Fruit fly (Drosophila melanogaster): ENCODE results near the gene Daxx.
A peak's percentile ranks its signal among the peaks of the same experiment; 100 is the strongest.

The Daxx gene

DNA sequence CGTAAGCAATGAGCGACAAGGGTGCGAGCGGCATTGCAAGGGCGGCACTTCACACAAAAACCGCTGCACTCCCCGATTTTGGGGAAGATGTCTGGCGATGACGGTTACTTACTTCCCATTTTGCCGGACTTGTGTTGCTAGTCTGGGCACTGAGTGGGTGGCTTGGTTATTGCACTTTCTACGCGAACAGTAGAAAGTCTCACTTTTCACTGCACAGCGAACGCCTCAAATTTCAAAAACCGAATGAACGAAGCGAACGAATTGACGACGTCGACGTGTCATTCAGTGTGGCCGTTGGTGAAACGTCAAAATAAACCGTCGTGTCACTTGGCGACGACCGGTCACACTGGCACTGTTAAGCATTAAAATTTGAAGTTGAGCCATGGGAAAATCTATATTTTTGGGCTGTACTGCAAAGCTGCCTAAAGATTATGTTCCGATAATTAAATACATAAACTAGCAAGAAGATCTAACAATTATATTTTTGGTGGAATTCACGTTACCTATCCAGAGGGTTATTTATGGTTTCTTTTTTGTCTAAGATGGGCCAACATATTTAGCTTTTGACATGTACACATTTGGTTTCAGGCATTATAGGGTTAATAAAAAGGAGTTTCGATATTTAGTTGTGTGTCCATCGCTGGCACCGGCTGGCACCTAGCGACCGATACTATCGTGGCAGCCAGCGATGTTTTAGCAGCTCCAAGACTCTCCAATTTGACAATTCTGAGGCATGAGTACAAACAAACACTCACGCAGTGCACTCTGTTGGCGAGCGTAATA, at the start of gene Daxx, which contains the start of gene Sec61alpha (continued):
- TF ChIP-seq vvl (GFP tag; IDR thresholded peaks at IDR 0.05) (peak; percentile 90), CG17359 (tag; optimal IDR thresholded peaks at IDR 0.05) (peak; percentile 75), CG10267 (tag; optimal IDR thresholded peaks at IDR 0.05) (peak; percentile 81), tx (GFP tag; optimal IDR thresholded peaks at IDR 0.05) (peak; percentile 87), Opbp (GFP tag; IDR thresholded peaks at IDR 0.05; ENCODE audit: partially characterized antibody) (peak; percentile 100), Neu2 (GFP tag; optimal IDR thresholded peaks at IDR 0.05; ENCODE audit: borderline replicate concordance) (peak; percentile 36), her (GFP tag; optimal IDR thresholded peaks at IDR 0.05) (peak; percentile 80), ERR (GFP tag; optimal IDR thresholded peaks at IDR 0.05) (peak; percentile 69), wdn (GFP tag; IDR thresholded peaks at IDR 0.05) (peak; percentile 81), CG16813 (GFP tag; IDR thresholded peaks at IDR 0.05; ENCODE audit: partially characterized antibody) (peak; percentile 100), yki (optimal IDR thresholded peaks at IDR 0.05) (no peak), GATAe (GFP tag; conservative IDR thresholded peaks at IDR 0.05) (peak; percentile 60; the same call in 1 of the 2 replicates), NC2α (GFP tag; optimal IDR thresholded peaks at IDR 0.05) (peak; percentile 16), CG11247 (GFP tag; IDR thresholded peaks at IDR 0.05) (peak; percentile 83), CG10979 (tag; optimal IDR thresholded peaks at IDR 0.05) (peak; percentile 68), jumu (GFP tag; optimal IDR thresholded peaks at IDR 0.05) (peak; percentile 91), mam (GFP tag; optimal IDR thresholded peaks at IDR 0.05) (peak; percentile 95), CG13894 (tag; optimal IDR thresholded peaks at IDR 0.05) (peak; percentile 81), ap (GFP tag; IDR thresholded peaks at IDR 0.05) (peak; percentile 57; the same call in 1 of the 2 replicates), CG6272 (GFP tag; IDR thresholded peaks at IDR 0.05) (peak; percentile 89), NfI (GFP tag; optimal IDR thresholded peaks at IDR 0.05) (peak; percentile 82), CG11723 (GFP tag; optimal IDR thresholded peaks at IDR 0.05) (peak; percentile 34), Bgb (GFP tag; IDR thresholded peaks at IDR 0.05; ENCODE audit: partially characterized antibody) (peak; percentile 100), sna (GFP tag; IDR thresholded peaks at IDR 0.05; ENCODE audit: partially characterized antibody) (peak; percentile 98), CG3281 (GFP tag; optimal IDR thresholded peaks at IDR 0.05) (peak; percentile 70), Pdp1 (GFP tag; optimal IDR thresholded peaks at IDR 0.05) (peak; percentile 73 to 90), NK7.1 (GFP tag; optimal IDR thresholded peaks at IDR 0.05) (peak; percentile 68), CG1024 (GFP tag; IDR thresholded peaks at IDR 0.05) (peak; percentile 68), grau (tag; optimal IDR thresholded peaks at IDR 0.05) (peak; percentile 82), zfh1 (GFP tag; IDR thresholded peaks at IDR 0.05) (peak; percentile 69; the same call in 2 of the 3 replicates), en (GFP tag; optimal IDR thresholded peaks at IDR 0.05) (peak; percentile 66), CG33213 (GFP tag; optimal IDR thresholded peaks at IDR 0.05) (peak; percentile 91), sc (optimal IDR thresholded peaks at IDR 0.05) (no peak), sc (GFP tag; optimal IDR thresholded peaks at IDR 0.05) (peak; percentile 57), CG34224 (GFP tag; IDR thresholded peaks at IDR 0.05; ENCODE audit: partially characterized antibody) (peak; percentile 99), CG34422 (GFP tag; IDR thresholded peaks at IDR 0.05) (peak; percentile 64), CG17385 (GFP tag; optimal IDR thresholded peaks at IDR 0.05) (peak; percentile 58), CG4820 (GFP tag; optimal IDR thresholded peaks at IDR 0.05) (peak; percentile 70), nerfin-2 (GFP tag; IDR thresholded peaks at IDR 0.05; ENCODE audit: partially characterized antibody) (peak; percentile 99), CG18599 (GFP tag; optimal IDR thresholded peaks at IDR 0.05) (peak; percentile 86), hb (GFP tag; IDR thresholded peaks at IDR 0.05; ENCODE audit: partially characterized antibody) (peak; percentile 100), onecut (GFP tag; IDR thresholded peaks at IDR 0.05) (peak; percentile 67), Aef1 (GFP tag; IDR thresholded peaks at IDR 0.05) (peak; percentile 82), CG4360 (GFP tag; IDR thresholded peaks at IDR 0.05) (no peak), lmd (GFP tag; IDR thresholded peaks at IDR 0.05) (peak; percentile 87), stc (GFP tag; IDR thresholded peaks at IDR 0.05) (peak; percentile 57), kah (GFP tag; optimal IDR thresholded peaks at IDR 0.05) (peak; percentile 37), H15 (GFP tag; IDR thresholded peaks at IDR 0.05) (peak; percentile 60; the same call in 2 of the 3 replicates), CG14965 (GFP tag; optimal IDR thresholded peaks at IDR 0.05; ENCODE audit: borderline replicate concordance) (peak; percentile 17)

Measured in whole organism, embryonic.